Fruit fly (Drosophila melanogaster) whole organism, pupa: ENCODE results near the gene CG46335.

Source experiments
- CG10348 ChIP-seq: fragments of 200-800 bp; sonication (Bioruptor generic); IDR thresholded peaks from 2 replicates; pipeline ENCODE4 v1.3.6; 2022; ENCODE audit warnings: missing biosample characterization, missing genetic modification characterization
- CG12605 ChIP-seq: fragments of 200-800 bp; sonication (Bioruptor generic); IDR thresholded peaks from 2 replicates; pipeline ENCODE4 v1.3.6; 2022; ENCODE audit warnings: missing biosample characterization, missing genetic modification characterization
- CG13204 ChIP-seq: fragments of 200-800 bp; sonication (Bioruptor generic); optimal IDR thresholded peaks from 2 replicates; lab custom pipeline; 2018; ENCODE audit warnings: missing biosample characterization, mild to moderate bottlenecking, missing genetic modification characterization, moderate library complexity
- CG14655 ChIP-seq: fragments of 200-800 bp; sonication (Bioruptor generic); optimal IDR thresholded peaks from 3 replicates; lab custom pipeline; 2017; ENCODE audit warnings: mild to moderate bottlenecking, missing biosample characterization, missing genetic modification reagents, missing genetic modification characterization
- CG15710 ChIP-seq: fragments of 200-800 bp; sonication (Bioruptor generic); optimal IDR thresholded peaks from 2 replicates; lab custom pipeline; 2018; ENCODE audit warnings: missing biosample characterization, mild to moderate bottlenecking, missing genetic modification characterization, moderate library complexity
- CG32121 ChIP-seq: fragments of 200-800 bp; sonication (Bioruptor generic); IDR thresholded peaks from 2 replicates; pipeline ENCODE4 v1.3.6; 2022; ENCODE audit warnings: missing biosample characterization, missing genetic modification characterization
- CG34367 ChIP-seq: fragments of 200-800 bp; sonication (Bioruptor generic); optimal IDR thresholded peaks from 2 replicates; lab custom pipeline; 2018; ENCODE audit warnings: missing biosample characterization, mild to moderate bottlenecking, missing genetic modification characterization
- CG4496 ChIP-seq: fragments of 200-800 bp; sonication (Bioruptor generic); IDR thresholded peaks from 3 replicates; pipeline ENCODE4 v1.3.6; 2022; ENCODE audit warnings: missing biosample characterization, missing genetic modification characterization
- CG8159 ChIP-seq: fragments of 200-800 bp; sonication (Bioruptor generic); optimal IDR thresholded peaks from 3 replicates; lab custom pipeline; 2018; ENCODE audit warnings: missing biosample characterization, mild to moderate bottlenecking, missing genetic modification characterization, moderate library complexity
- CG8301 ChIP-seq: fragments of 200-800 bp; sonication (Bioruptor generic); optimal IDR thresholded peaks from 2 replicates; lab custom pipeline; 2018; ENCODE audit warnings: missing biosample characterization, mild to moderate bottlenecking, missing genetic modification characterization
- CG9948 ChIP-seq: fragments of 200-800 bp; sonication (Bioruptor generic); optimal IDR thresholded peaks from 2 replicates; lab custom pipeline; 2018; ENCODE audit warnings: missing biosample characterization, mild to moderate bottlenecking, missing genetic modification characterization, moderate library complexity
- D1 ChIP-seq: fragments of 200-800 bp; sonication (Bioruptor generic); optimal IDR thresholded peaks from 2 replicates; lab custom pipeline; 2018; ENCODE audit warnings: missing biosample characterization, mild to moderate bottlenecking, missing genetic modification characterization, moderate library complexity
- EcR ChIP-seq: fragments of 200-800 bp; sonication (Bioruptor generic); optimal IDR thresholded peaks from 3 replicates; lab custom pipeline; 2019; ENCODE audit warnings: missing biosample characterization, missing genetic modification characterization, mild to moderate bottlenecking, moderate library complexity, missing genetic modification reagents
- Ets98B ChIP-seq: fragments of 200-800 bp; sonication (Bioruptor generic); IDR thresholded peaks from 2 replicates; pipeline ENCODE4 v1.3.6; 2022; ENCODE audit warnings: missing biosample characterization, missing genetic modification characterization
- Pif1A ChIP-seq: fragments of 200-800 bp; sonication (Bioruptor generic); optimal IDR thresholded peaks from 3 replicates; lab custom pipeline; 2016; ENCODE audit warnings: missing biosample characterization, missing genetic modification characterization
- Pif1B ChIP-seq: fragments of 200-800 bp; sonication (Bioruptor generic); optimal IDR thresholded peaks from 3 replicates; lab custom pipeline; 2016; ENCODE audit warnings: missing biosample characterization, missing genetic modification characterization
- Snoo ChIP-seq: fragments of 200-800 bp; sonication (Bioruptor generic); optimal IDR thresholded peaks from 3 replicates; lab custom pipeline; 2017; ENCODE audit warnings: missing biosample characterization, mild to moderate bottlenecking, missing genetic modification characterization, inconsistent platforms
- fd96Ca ChIP-seq: fragments of 200-800 bp; sonication (Bioruptor generic); IDR thresholded peaks from 3 replicates; pipeline ENCODE4 v1.3.6; 2022; ENCODE audit warnings: missing biosample characterization, missing genetic modification characterization
- gl ChIP-seq: fragments of 200-800 bp; sonication (Bioruptor generic); optimal IDR thresholded peaks from 2 replicates; lab custom pipeline; 2018; ENCODE audit warnings: missing biosample characterization, mild to moderate bottlenecking, missing genetic modification characterization
- rn ChIP-seq: fragments of 200-800 bp; sonication (Bioruptor generic); IDR thresholded peaks from 2 replicates; pipeline ENCODE4 v1.3.6; 2022; ENCODE audit warnings: missing biosample characterization, missing genetic modification characterization

The CG46335 gene

DNA sequence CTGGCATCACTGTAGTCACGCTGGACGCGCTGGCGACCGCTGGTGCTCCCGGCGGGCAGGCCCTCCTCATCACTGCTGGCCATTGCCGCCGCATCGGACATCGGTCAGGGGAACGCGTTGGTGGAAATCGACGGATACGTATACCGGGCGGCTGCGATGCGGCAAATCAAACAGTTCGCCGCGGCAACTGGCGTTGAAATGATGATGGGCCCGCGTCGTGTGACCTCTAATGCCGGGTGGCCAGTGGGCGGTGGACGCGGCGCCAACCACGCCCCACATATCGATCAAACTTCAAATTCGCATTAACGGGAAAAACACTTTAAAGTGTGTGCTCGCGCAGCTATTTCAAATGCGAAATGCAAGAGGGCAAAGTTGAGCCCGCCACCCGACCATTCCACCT is 46.3 kb downstream of the CG46335 start, which contains the start of gene CG3339:
Gene CG3339, minus strand, starts transcription at position 101 of the 400 bp plus-strand sequence.
- TF ChIP-seq Pif1A (GFP tag; lab: Kevin White, UChicago) (no peak), rn (GFP tag; lab: Robert Waterston, UW) (no peak), Pif1B (GFP tag; lab: Kevin White, UChicago) (no peak), CG4496 (GFP tag; lab: Robert Waterston, UW) (no peak), CG12605 (GFP tag; lab: Robert Waterston, UW) (no peak), Snoo (tag; lab: Kevin White, UChicago) (no peak), CG8301 (tag; lab: Kevin White, UChicago) (no peak), gl (tag; lab: Kevin White, UChicago) (no peak), EcR (GFP tag; lab: Kevin White, UChicago) (no peak), CG14655 (GFP tag; lab: Kevin White, UChicago) (no peak), CG15710 (tag; lab: Kevin White, UChicago) (no peak), Ets98B (GFP tag; lab: Robert Waterston, UW) (no peak), fd96Ca (GFP tag; lab: Robert Waterston, UW) (no peak), CG32121 (GFP tag; lab: Robert Waterston, UW) (no peak), CG13204 (GFP tag; lab: Kevin White, UChicago) (no peak), CG34367 (tag; lab: Kevin White, UChicago) (no peak), CG8159 (tag; lab: Kevin White, UChicago) (no peak), D1 (tag; lab: Kevin White, UChicago) (no peak), CG10348 (GFP tag; lab: Robert Waterston, UW) (no peak), CG9948 (tag; lab: Kevin White, UChicago) (no peak)
